Worm (Caenorhabditis elegans): ENCODE results near the gene clec-24.

ce11 chrV:16840961-16841360 is 20.9 kb upstream of the clec-24 start, which contains the start of gene clec-40:
- TF ChIP-seq fos-1 (tag; optimal IDR thresholded peaks at IDR 0.05), result no peak
- no peak for TF ChIP-seq nhr-25 (tag; optimal IDR thresholded peaks at IDR 0.05)
- TF ChIP-seq elt-3 (tag; optimal IDR thresholded peaks at IDR 0.05), result no peak
- no peak for TF ChIP-seq fkh-10 (GFP tag; optimal IDR thresholded peaks at IDR 0.05)
- no peak for TF ChIP-seq nhr-76 (tag; optimal IDR thresholded peaks at IDR 0.05)
- no peak for TF ChIP-seq nhr-77 (tag; optimal IDR thresholded peaks at IDR 0.05)
